Worm (Caenorhabditis elegans): Measurements from ENCODE around the gene C47G2.3.

Gene C47G2.3

DNA sequence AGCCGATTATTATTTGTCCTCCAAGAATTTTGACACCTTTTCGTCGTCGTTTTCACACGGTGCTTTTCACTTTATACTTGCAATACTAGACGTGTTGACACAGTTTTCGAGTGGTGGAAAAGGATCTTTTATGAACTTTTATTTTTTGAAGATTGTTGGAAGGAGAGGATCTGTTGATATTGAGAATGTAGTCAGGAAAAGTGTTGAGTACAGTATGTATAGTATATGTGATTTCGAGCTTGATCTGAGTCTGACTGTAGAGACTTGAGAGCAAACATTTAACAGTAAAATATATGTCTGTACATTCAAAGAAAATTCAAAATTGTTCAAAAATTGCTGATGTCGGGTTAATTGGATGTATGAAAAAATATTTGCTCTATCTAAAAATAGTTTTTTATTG lies 46.2 kb upstream of the C47G2.3 start:
- TF ChIP-seq nhr-43 (tag; optimal IDR thresholded peaks at IDR 0.05; ENCODE audit: poor library complexity, severe bottlenecking): peak; percentile 72
- no peak for TF ChIP-seq R02D3.7 (tag; optimal IDR thresholded peaks at IDR 0.05)
- peak in 1 of 3 experiments; percentile 75 for TF ChIP-seq elt-3 (tag; optimal IDR thresholded peaks at IDR 0.05)
- peak; percentile 7 for TF ChIP-seq nhr-28 (tag; optimal IDR thresholded peaks at IDR 0.05)
- peak; percentile 71 for TF ChIP-seq nhr-23 (tag; optimal IDR thresholded peaks at IDR 0.05)
- TF ChIP-seq sea-2 (GFP tag; optimal IDR thresholded peaks at IDR 0.05): no peak
- TF ChIP-seq tbx-2 (tag; optimal IDR thresholded peaks at IDR 0.05): peak; percentile 33

DNA sequence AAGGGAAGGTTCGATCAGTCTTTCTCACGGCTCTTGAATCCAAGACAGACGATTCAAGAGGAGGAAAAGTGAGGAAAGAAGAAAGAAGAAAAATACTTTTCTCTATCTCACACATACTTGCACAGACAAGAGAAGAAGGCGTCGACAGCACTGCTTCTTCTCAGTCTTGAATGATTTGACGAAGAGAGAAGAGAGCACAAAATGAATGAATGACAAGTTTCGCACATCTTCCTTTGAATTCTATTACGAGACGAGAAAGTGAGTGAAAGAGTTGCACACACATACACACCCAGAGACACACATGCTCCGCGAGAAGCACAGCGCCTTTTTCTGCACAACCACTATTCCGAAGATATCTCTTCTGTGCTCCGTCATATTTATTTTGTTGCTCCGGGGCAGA lies 45.7 kb upstream of the C47G2.3 start:
- TF ChIP-seq daf-12 (tag; optimal IDR thresholded peaks at IDR 0.05) (no peak), jun-1 (tag; optimal IDR thresholded peaks at IDR 0.05) (no peak), ztf-4 (tag; optimal IDR thresholded peaks at IDR 0.05) (no peak), fkh-10 (GFP tag; optimal IDR thresholded peaks at IDR 0.05) (peak; percentile 67), sea-2 (GFP tag; optimal IDR thresholded peaks at IDR 0.05) (no peak), lin-39 (tag; optimal IDR thresholded peaks at IDR 0.05) (peak; percentile 9), snpc-4 (tag; optimal IDR thresholded peaks at IDR 0.05) (no peak), mdl-1 (tag; optimal IDR thresholded peaks at IDR 0.05) (no peak), nhr-11 (tag; optimal IDR thresholded peaks at IDR 0.05) (no peak), nhr-67 (tag; optimal IDR thresholded peaks at IDR 0.05) (no peak), fkh-2 (tag; optimal IDR thresholded peaks at IDR 0.05) (no peak), aly-2 (tag; optimal IDR thresholded peaks at IDR 0.05) (no peak), zag-1 (tag; optimal IDR thresholded peaks at IDR 0.05) (no peak), nhr-28 (tag; optimal IDR thresholded peaks at IDR 0.05) (no peak), pqm-1 (tag; optimal IDR thresholded peaks at IDR 0.05) (no peak), elt-3 (tag; optimal IDR thresholded peaks at IDR 0.05) (no peak)

DNA sequence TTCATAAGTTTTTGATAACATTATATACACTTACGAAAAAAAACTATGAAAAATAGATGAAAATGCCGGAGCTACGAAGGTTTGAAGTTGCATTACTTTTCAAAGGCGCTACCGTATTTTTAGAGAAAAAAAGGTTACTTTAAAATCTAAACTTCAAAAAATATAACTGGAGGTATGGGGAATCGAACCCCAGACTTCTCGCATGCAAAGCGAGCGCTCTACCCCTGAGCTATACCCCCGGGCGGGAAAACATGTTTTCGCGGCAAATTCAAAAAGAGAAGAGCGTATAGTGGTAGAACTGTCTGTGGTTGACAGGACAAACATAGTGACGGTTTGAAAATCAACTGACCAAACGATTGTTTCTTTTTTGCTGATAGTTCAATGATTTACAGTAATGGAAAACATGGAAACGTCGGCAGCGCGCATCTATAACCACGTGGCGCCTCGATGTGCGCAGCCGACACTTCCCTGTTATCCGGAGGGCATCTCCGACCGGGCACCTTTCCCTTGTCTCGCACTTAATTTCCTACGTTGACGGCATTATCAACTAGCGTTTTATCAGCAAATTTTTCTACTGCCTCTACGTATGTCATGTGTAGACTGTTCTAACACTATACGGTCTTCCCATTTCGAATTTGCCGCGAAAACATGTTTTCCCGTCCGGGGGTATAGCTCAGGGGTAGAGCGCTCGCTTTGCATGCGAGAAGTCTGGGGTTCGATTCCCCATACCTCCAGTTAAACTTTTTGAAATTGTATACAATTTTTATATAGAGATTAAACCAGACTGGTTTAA lies 44.1 kb upstream of the C47G2.3 start:
- peak; percentile 67 for TF ChIP-seq elt-2 (tag; optimal IDR thresholded peaks at IDR 0.05)
- TF ChIP-seq snpc-4 (tag; optimal IDR thresholded peaks at IDR 0.05): peak; percentile 66
- TF ChIP-seq elt-3 (tag; optimal IDR thresholded peaks at IDR 0.05): no peak
- peak; percentile 38 for TF ChIP-seq nhr-25 (tag; optimal IDR thresholded peaks at IDR 0.05)

DNA sequence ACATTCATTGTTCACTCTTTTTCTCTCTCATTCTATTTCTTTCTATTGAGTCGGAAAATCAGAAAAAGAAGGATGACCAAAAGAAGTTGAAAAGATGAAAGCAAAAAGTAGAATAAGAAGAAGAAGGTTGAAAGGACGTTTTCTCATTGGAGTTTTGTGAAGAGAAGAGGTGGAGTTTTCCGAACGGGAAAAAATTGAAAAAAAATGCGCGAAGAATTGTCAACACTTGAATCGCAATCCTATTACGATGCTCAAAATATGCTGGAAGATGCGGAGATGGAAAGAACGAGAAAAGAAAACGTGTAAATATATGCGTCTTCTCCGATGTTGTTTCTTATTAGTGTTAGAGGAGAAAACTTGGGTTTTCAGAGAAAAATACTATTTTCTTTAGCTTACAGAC lies 43.4 kb upstream of the C47G2.3 start:
- TF ChIP-seq nhr-237 (tag; optimal IDR thresholded peaks at IDR 0.05) (no peak), fkh-10 (GFP tag; optimal IDR thresholded peaks at IDR 0.05) (peak; percentile 83)

DNA sequence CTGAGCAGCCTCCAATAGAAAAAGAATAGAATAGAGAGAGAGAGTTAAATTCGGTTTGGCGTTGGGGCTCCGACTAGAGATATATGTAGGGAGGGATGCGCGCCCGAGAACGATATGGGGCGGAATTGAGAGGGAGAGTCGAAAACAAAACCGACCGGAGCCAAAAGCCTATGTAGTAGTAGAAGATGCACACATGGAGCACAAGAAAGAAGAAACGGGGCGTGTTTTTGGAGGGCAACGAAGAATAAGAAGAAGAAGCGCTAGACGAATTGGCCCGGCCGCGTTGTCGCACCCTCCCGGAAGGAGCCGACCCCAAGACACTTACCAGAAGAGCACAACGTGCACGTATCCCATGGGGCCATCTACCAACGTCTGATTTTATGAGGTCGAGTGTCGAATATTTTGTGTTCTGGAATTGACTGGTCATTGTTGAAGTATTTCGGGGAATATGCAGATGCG lies 39.1 kb upstream of the C47G2.3 start, which contains the start of gene tag-180:
Gene tag-180, minus strand, starts transcription at position 409 of the 459 bp plus-strand sequence.
- TF ChIP-seq nhr-76 (tag; optimal IDR thresholded peaks at IDR 0.05) (no peak), ceh-9 (tag; optimal IDR thresholded peaks at IDR 0.05) (no peak), lsy-12 (tag; optimal IDR thresholded peaks at IDR 0.05) (no peak)

DNA sequence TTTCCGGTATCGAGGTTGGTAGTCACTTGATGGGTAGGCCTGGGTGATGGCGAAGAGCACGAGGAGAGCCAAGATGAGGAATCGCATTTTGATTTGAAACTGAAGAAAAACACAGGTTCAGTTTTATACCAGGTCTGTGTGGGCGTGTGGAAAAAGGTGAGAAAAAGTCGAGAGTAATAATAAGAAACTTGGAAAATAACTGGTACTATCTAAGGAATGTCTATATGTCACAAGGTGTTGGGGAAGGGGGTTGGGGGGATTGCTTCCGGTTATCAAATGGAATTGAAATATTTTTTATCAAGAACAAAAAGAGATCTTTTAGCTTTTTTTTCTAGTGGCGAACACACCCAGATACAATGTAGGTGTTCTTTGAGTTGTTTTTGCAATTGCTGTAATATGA lies 29.6 kb upstream of the C47G2.3 start, which contains the start of gene nlp-51:
Gene nlp-51, minus strand, starts transcription at position 101 of the 400 bp plus-strand sequence.
- TF ChIP-seq ztf-4 (tag; optimal IDR thresholded peaks at IDR 0.05): no peak
- TF ChIP-seq elt-3 (tag; optimal IDR thresholded peaks at IDR 0.05): no peak
- no peak for TF ChIP-seq nhr-12 (tag; optimal IDR thresholded peaks at IDR 0.05)
- TF ChIP-seq nhr-67 (tag; optimal IDR thresholded peaks at IDR 0.05): no peak
- TF ChIP-seq lin-15B (tag; optimal IDR thresholded peaks at IDR 0.05): no peak
- no peak for TF ChIP-seq egl-27 (tag; optimal IDR thresholded peaks at IDR 0.05)
- no peak for TF ChIP-seq egl-5 (tag; optimal IDR thresholded peaks at IDR 0.05)
- no peak for TF ChIP-seq mml-1 (tag; optimal IDR thresholded peaks at IDR 0.05)

All from whole organism, L3 larva.